Fruit fly (Drosophila melanogaster): ENCODE measurements around the gene Lint-O.

The Lint-O gene

dm6 chrX:2659430-2660075 is 38.9 kb upstream of the Lint-O start:
- TF ChIP-seq CG10631 (GFP tag; optimal IDR thresholded peaks at IDR 0.05) (no peak), salr (GFP tag; optimal IDR thresholded peaks at IDR 0.05) (peak in 1 of 2 experiments; percentile 2), lz (GFP tag; optimal IDR thresholded peaks at IDR 0.05) (no peak), dsx (GFP tag; optimal IDR thresholded peaks at IDR 0.05; ENCODE audit: poor library complexity, severe bottlenecking) (no peak), Smox (GFP tag; optimal IDR thresholded peaks at IDR 0.05) (no peak), achi (GFP tag; optimal IDR thresholded peaks at IDR 0.05) (peak; percentile 3), acj6 (GFP tag; optimal IDR thresholded peaks at IDR 0.05) (peak; percentile 17), spab (GFP tag; optimal IDR thresholded peaks at IDR 0.05) (no peak), dac (GFP tag; optimal IDR thresholded peaks at IDR 0.05) (no peak), CG6808 (GFP tag; optimal IDR thresholded peaks at IDR 0.05) (peak; percentile 31), CG16779 (tag; optimal IDR thresholded peaks at IDR 0.05) (no peak), Hr38 (GFP tag; optimal IDR thresholded peaks at IDR 0.05) (no peak), CG8119 (GFP tag; IDR thresholded peaks at IDR 0.05) (peak; percentile 42; the same call in 2 of the 3 replicates), Sox15 (GFP tag; optimal IDR thresholded peaks at IDR 0.05) (no peak), CG6163 (GFP tag; IDR thresholded peaks at IDR 0.05) (peak; percentile 73), Lpt (GFP tag; optimal IDR thresholded peaks at IDR 0.05) (no peak), fd85E (GFP tag; optimal IDR thresholded peaks at IDR 0.05) (no peak), Met (GFP tag; optimal IDR thresholded peaks at IDR 0.05) (no peak), net (GFP tag; optimal IDR thresholded peaks at IDR 0.05) (peak; percentile 43), OdsH (GFP tag; optimal IDR thresholded peaks at IDR 0.05) (peak; percentile 19), pdm3 (GFP tag; optimal IDR thresholded peaks at IDR 0.05) (peak; percentile 19), CG10669 (GFP tag; optimal IDR thresholded peaks at IDR 0.05) (peak; percentile 25), Eip78C (GFP tag) (peak; percentile 70), Eip93F (GFP tag; optimal IDR thresholded peaks at IDR 0.05) (no peak), CG1621 (tag; optimal IDR thresholded peaks at IDR 0.05) (peak; percentile 24), topi (GFP tag; optimal IDR thresholded peaks at IDR 0.05) (no peak), Sox102F (GFP tag; optimal IDR thresholded peaks at IDR 0.05) (no peak), CG8632 (GFP tag; optimal IDR thresholded peaks at IDR 0.05) (no peak), CG34406 (GFP tag; optimal IDR thresholded peaks at IDR 0.05) (no peak), CG7368 (GFP tag; optimal IDR thresholded peaks at IDR 0.05) (no peak), Eip75B (GFP tag; optimal IDR thresholded peaks at IDR 0.05) (no peak), CG8319 (GFP tag; optimal IDR thresholded peaks at IDR 0.05) (no peak), cyc (GFP tag; optimal IDR thresholded peaks at IDR 0.05) (no peak), CG15336 (GFP tag; IDR thresholded peaks at IDR 0.05) (peak; percentile 46), ss (GFP tag; optimal IDR thresholded peaks at IDR 0.05) (peak; percentile 23 to 48), Hr4 (GFP tag; optimal IDR thresholded peaks at IDR 0.05) (peak; percentile 25), Hr39 (GFP tag; optimal IDR thresholded peaks at IDR 0.05) (no peak), CG11902 (GFP tag; optimal IDR thresholded peaks at IDR 0.05) (no peak), CG11762 (GFP tag; optimal IDR thresholded peaks at IDR 0.05; ENCODE audit: insufficient read depth) (no peak), CG11294 (GFP tag; IDR thresholded peaks at IDR 0.05) (no peak), svp (GFP tag) (peak; percentile 51), Ets21C (GFP tag; optimal IDR thresholded peaks at IDR 0.05) (no peak), fkh (GFP tag; optimal IDR thresholded peaks at IDR 0.05) (no peak), vri (GFP tag; optimal IDR thresholded peaks at IDR 0.05) (no peak), CG6276 (GFP tag; optimal IDR thresholded peaks at IDR 0.05) (no peak), CG9139 (GFP tag; optimal IDR thresholded peaks at IDR 0.05) (no peak), CG6792 (GFP tag; optimal IDR thresholded peaks at IDR 0.05) (peak; percentile 17), CG32006 (GFP tag; optimal IDR thresholded peaks at IDR 0.05) (peak; percentile 51), CG4318 (GFP tag; optimal IDR thresholded peaks at IDR 0.05) (no peak), Blimp-1 (GFP tag; optimal IDR thresholded peaks at IDR 0.05) (peak; percentile 3), CG3032 (tag; optimal IDR thresholded peaks at IDR 0.05) (peak; percentile 7), Sox14 (GFP tag; optimal IDR thresholded peaks at IDR 0.05) (no peak)

Data from whole organism, prepupa.